Fruit fly (Drosophila melanogaster): ENCODE data around the gene ssx.

The ssx gene

DNA sequence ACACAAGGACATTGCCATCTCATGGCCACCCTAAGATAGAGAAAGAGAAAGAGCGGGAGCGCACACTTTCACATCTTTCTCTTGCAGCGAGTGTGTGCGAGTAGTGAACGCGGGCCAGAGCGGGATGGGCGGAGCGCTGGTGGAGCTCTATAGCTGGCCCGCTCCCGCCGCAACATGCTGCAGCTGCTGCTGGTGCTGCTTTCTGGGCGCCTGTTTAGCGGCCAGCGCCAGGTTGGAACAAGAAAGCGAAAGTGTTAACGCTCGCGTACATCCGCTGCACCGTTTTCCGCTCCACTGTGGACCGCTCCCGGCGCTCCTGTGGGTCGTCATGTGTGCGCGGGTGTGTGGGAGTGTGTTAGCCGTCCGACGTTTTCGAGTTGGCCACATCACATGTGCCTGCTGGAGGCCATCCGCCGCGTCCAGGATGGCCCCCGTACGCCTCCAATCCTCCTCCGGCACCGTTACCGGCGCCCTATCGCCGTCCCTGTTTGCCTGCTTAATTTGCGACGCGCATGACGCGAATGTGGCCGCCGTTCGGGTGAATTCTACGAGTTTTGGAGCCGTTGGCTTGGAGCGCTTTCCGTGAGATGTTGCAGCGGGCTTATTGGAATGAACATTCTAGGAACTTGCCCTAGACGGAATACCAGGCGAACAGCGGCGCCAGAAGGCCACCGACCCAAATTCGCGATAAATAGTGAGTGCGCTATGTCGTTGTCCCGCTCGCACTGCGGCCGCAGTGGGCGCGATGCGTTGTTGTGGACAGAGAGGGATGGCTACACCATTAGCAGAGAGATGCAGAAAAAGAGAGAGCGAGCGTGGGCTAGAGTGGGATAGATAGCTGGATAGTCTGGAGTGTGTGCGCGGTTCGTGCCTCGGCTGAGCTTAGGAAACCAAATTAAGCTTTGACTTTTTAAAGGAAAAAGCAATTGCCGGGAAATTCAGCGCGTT is 28.9 kb downstream of the ssx start (continued):
- TF ChIP-seq tup (GFP tag; optimal IDR thresholded peaks at IDR 0.05) (no peak), nmo (GFP tag; optimal IDR thresholded peaks at IDR 0.05) (peak; percentile 33), corto (GFP tag; optimal IDR thresholded peaks at IDR 0.05) (no peak), Hr39 (optimal IDR thresholded peaks at IDR 0.05) (no peak), Mes4 (GFP tag; optimal IDR thresholded peaks at IDR 0.05) (no peak), lov (optimal IDR thresholded peaks at IDR 0.05) (no peak), lov (GFP tag; IDR thresholded peaks at IDR 0.05) (peak; percentile 80; the same call in 1 of the 3 replicates), Jarid2 (GFP tag; optimal IDR thresholded peaks at IDR 0.05) (no peak), twi (tag; optimal IDR thresholded peaks at IDR 0.05) (peak; percentile 7), NK7.1 (GFP tag; optimal IDR thresholded peaks at IDR 0.05) (peak; percentile 4), Optix (GFP tag; IDR thresholded peaks at IDR 0.05) (no peak), usp (GFP tag; optimal IDR thresholded peaks at IDR 0.05) (no peak), CG6765 (GFP tag; optimal IDR thresholded peaks at IDR 0.05) (no peak), fd64A (GFP tag; optimal IDR thresholded peaks at IDR 0.05) (peak; percentile 21), Hey (tag; optimal IDR thresholded peaks at IDR 0.05) (peak; percentile 30), Atf-2 (GFP tag; optimal IDR thresholded peaks at IDR 0.05) (no peak), CG30403 (GFP tag; optimal IDR thresholded peaks at IDR 0.05) (no peak), trem (tag; optimal IDR thresholded peaks at IDR 0.05) (no peak), cwo (GFP tag; optimal IDR thresholded peaks at IDR 0.05) (peak; percentile 44), chinmo (GFP tag; IDR thresholded peaks at IDR 0.05; ENCODE audit: partially characterized antibody) (peak; percentile 79; the same call in 3 of the 4 replicates), CG4820 (GFP tag; optimal IDR thresholded peaks at IDR 0.05) (no peak), tx (GFP tag; optimal IDR thresholded peaks at IDR 0.05) (no peak), CG9817 (tag; optimal IDR thresholded peaks at IDR 0.05) (no peak), CG6854 (GFP tag; optimal IDR thresholded peaks at IDR 0.05) (no peak), ham (GFP tag; IDR thresholded peaks at IDR 0.05) (no peak), chm (GFP tag; IDR thresholded peaks at IDR 0.05) (no peak), Pdp1 (GFP tag; optimal IDR thresholded peaks at IDR 0.05) (no peak), CG3726 (GFP tag; IDR thresholded peaks at IDR 0.05) (no peak), CG4404 (GFP tag; IDR thresholded peaks at IDR 0.05) (no peak), jigr1 (GFP tag; IDR thresholded peaks at IDR 0.05) (no peak), peb (GFP tag; IDR thresholded peaks at IDR 0.05) (no peak), dan (GFP tag; IDR thresholded peaks at IDR 0.05) (no peak), Elba2 (GFP tag; optimal IDR thresholded peaks at IDR 0.05) (peak; percentile 12), Gug (GFP tag; IDR thresholded peaks at IDR 0.05) (no peak), CG18619 (GFP tag; optimal IDR thresholded peaks at IDR 0.05) (no peak), CG8089 (GFP tag; optimal IDR thresholded peaks at IDR 0.05) (no peak), C15 (GFP tag; IDR thresholded peaks at IDR 0.05) (no peak), jing (GFP tag; optimal IDR thresholded peaks at IDR 0.05) (no peak), CG16815 (GFP tag; optimal IDR thresholded peaks at IDR 0.05) (no peak), CG2129 (GFP tag; IDR thresholded peaks at IDR 0.05; ENCODE audit: partially characterized antibody) (no peak), sc (optimal IDR thresholded peaks at IDR 0.05) (no peak), sc (GFP tag; optimal IDR thresholded peaks at IDR 0.05) (no peak), zf30C (GFP tag; optimal IDR thresholded peaks at IDR 0.05) (no peak), CoRest (tag; optimal IDR thresholded peaks at IDR 0.05) (peak; percentile 29), CG11247 (GFP tag; IDR thresholded peaks at IDR 0.05) (no peak), CG3163 (GFP tag; optimal IDR thresholded peaks at IDR 0.05) (peak; percentile 37), CG17385 (GFP tag; optimal IDR thresholded peaks at IDR 0.05) (no peak), nerfin-2 (GFP tag; IDR thresholded peaks at IDR 0.05; ENCODE audit: partially characterized antibody) (0 out of 2 replicates have a peak, but pooled peaks have one; percentile 40), zfh2 (GFP tag; optimal IDR thresholded peaks at IDR 0.05) (no peak), CG10209 (GFP tag; optimal IDR thresholded peaks at IDR 0.05) (no peak)

Measured in whole organism, embryonic.